Worm (Caenorhabditis elegans) whole organism, L4 larva: ENCODE measurements around the gene F55B12.10.

Experiments
- ama-1 ChIP-seq: fragments of 150-350 bp; optimal IDR thresholded peaks from 2 replicates; lab custom pipeline; 2014; ENCODE audit warnings: inconsistent platforms, mixed read lengths
- daf-19 ChIP-seq: fragments of 200-800 bp; sonication (Bioruptor generic); conservative IDR thresholded peaks from 2 replicates; pipeline ENCODE4 v1.3.6; 2022; ENCODE audit warnings: missing genetic modification characterization, missing compliant biosample characterization
- dmd-8 ChIP-seq: fragments of 200-800 bp; sonication (Bioruptor generic); IDR thresholded peaks from 2 replicates; pipeline ENCODE4 v1.3.6; 2022; ENCODE audit warnings: missing genetic modification characterization, missing compliant biosample characterization
- fos-1 ChIP-seq: fragments of 150-350 bp; optimal IDR thresholded peaks from 2 replicates; lab custom pipeline; 2014; ENCODE audit warnings: missing biosample characterization, missing genetic modification characterization
- lin-39 ChIP-seq: fragments of 150-350 bp; optimal IDR thresholded peaks from 2 replicates; lab custom pipeline; 2014; ENCODE audit warnings: missing biosample characterization, missing genetic modification reagents, missing genetic modification characterization
- skn-1 ChIP-seq: fragments of 150-350 bp; optimal IDR thresholded peaks from 2 replicates; lab custom pipeline; 2014; ENCODE audit warnings: missing biosample characterization, missing genetic modification characterization
- spr-3 ChIP-seq: fragments of 200-800 bp; sonication (Bioruptor generic); optimal IDR thresholded peaks from 2 replicates; lab custom pipeline; 2018; ENCODE audit warnings: mild to moderate bottlenecking, missing genetic modification characterization, missing compliant biosample characterization
- tra-1 ChIP-seq: fragments of 200-800 bp; sonication (Bioruptor generic); IDR thresholded peaks from 2 replicates; pipeline ENCODE4 v1.3.6; 2022; ENCODE audit warnings: missing genetic modification reagents, missing genetic modification characterization, missing compliant biosample characterization
- zag-1 ChIP-seq: fragments of 150-350 bp; optimal IDR thresholded peaks from 2 replicates; lab custom pipeline; 2014; ENCODE audit warnings: missing biosample characterization, missing genetic modification characterization

ce11 chrV:13803902-13804301 lies 35.6 kb upstream of the F55B12.10 start, which contains the start of gene swan-2:
- TF ChIP-seq dmd-8 (GFP tag; lab: Robert Waterston, UW) (no peak), zag-1 (no peak), fos-1 (tag; lab: Kevin White, UChicago) (no peak), skn-1 (no peak), daf-19 (GFP tag; lab: Robert Waterston, UW) (no peak), tra-1 (GFP tag; lab: Robert Waterston, UW) (no peak), lin-39 (tag; lab: Kevin White, UChicago) (no peak), ama-1 (lab: Kevin White, UChicago) (no peak), spr-3 (GFP tag; lab: Kevin White, UChicago) (no peak)
